Fruit fly (Drosophila melanogaster): Measurements from ENCODE around the gene sni.
A peak's percentile ranks its signal among the peaks of the same experiment; 100 is the strongest.

Gene sni

DNA sequence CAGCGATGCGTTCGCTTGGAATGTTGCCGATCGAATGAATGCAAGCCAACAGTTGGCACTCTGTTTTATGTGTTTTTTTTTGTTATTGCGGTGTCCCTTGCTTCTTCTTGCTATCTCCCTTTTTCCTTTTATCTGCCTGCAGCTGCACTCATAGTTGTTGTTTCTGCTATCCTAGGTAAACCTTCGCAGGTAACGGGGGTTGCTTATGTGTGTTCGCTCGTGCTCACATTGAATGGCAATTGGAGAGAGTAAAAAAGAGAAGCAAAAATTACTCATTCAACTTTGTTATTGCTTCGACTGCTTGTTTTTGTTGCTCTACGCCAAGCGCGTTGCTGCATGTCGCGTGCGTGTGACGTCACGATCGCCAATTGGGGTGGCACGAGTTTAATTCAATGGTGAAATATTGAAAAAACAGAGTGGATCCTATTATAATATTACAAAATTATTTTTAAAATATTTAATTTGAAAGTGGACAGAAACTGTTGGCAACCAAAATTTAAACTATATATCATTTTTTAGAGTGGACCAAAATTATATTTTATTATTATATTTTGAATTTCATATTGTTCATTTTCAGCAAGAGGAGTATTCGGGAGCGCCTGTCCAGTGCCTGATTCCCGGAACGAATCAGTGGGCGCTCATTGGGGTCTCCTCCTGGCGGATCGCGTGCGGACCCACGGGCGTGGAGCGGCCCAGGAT is 27.7 kb upstream of the sni start, which contains the start of gene Corp:
Gene Corp (minus strand): TSS at position 47 of the 699 bp plus-strand sequence.
- TF ChIP-seq CG9948 (tag; optimal IDR thresholded peaks at IDR 0.05) (peak; percentile 61), Pif1B (GFP tag; optimal IDR thresholded peaks at IDR 0.05) (peak; percentile 70), fd96Ca (GFP tag; IDR thresholded peaks at IDR 0.05) (peak; percentile 77), EcR (GFP tag; optimal IDR thresholded peaks at IDR 0.05) (peak; percentile 59), gl (tag; optimal IDR thresholded peaks at IDR 0.05) (peak; percentile 12), CG15710 (tag; optimal IDR thresholded peaks at IDR 0.05) (peak; percentile 58), CG34367 (tag; optimal IDR thresholded peaks at IDR 0.05) (peak; percentile 52), CG17806 (tag; optimal IDR thresholded peaks at IDR 0.05) (peak; percentile 61), Snoo (tag; optimal IDR thresholded peaks at IDR 0.05) (no peak), CG8301 (tag; optimal IDR thresholded peaks at IDR 0.05) (peak; percentile 50), CG8159 (tag; optimal IDR thresholded peaks at IDR 0.05) (peak; percentile 99), CG14655 (GFP tag; optimal IDR thresholded peaks at IDR 0.05) (peak; percentile 64), Pif1A (GFP tag; optimal IDR thresholded peaks at IDR 0.05) (peak; percentile 66), CG4496 (GFP tag; IDR thresholded peaks at IDR 0.05) (peak; percentile 79; the same call in 2 of the 3 replicates), CG13204 (GFP tag; optimal IDR thresholded peaks at IDR 0.05) (no peak), D1 (tag; optimal IDR thresholded peaks at IDR 0.05) (peak; percentile 42), CG32121 (GFP tag; IDR thresholded peaks at IDR 0.05) (peak; percentile 70), CG12605 (GFP tag; IDR thresholded peaks at IDR 0.05) (peak; percentile 39; the same call in 1 of the 2 replicates), rn (GFP tag; IDR thresholded peaks at IDR 0.05) (no peak), CG10348 (GFP tag; IDR thresholded peaks at IDR 0.05) (no peak), Ets98B (GFP tag; IDR thresholded peaks at IDR 0.05) (peak; percentile 71)

DNA sequence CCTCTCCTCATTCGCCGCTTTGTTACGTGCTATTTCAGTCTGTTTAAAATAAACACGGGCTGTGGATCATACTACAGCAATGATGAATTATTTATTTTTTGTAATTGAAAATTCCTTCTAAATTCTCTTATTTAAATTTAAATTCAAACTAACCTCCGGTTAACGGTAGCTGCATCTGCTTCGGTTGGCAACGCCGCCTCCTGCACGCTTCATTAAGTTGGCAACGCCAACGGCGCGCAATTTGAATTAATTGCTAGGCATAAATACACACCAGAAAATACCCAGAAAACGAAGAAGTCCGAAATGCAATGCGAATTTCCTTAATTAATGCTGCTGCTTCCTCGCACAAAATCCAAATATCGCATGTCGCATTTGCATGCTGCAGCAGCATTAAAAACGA is 21.4 kb upstream of the sni start:
- TF ChIP-seq Snoo (tag; optimal IDR thresholded peaks at IDR 0.05) (no peak), CG34367 (tag; optimal IDR thresholded peaks at IDR 0.05) (no peak)

DNA sequence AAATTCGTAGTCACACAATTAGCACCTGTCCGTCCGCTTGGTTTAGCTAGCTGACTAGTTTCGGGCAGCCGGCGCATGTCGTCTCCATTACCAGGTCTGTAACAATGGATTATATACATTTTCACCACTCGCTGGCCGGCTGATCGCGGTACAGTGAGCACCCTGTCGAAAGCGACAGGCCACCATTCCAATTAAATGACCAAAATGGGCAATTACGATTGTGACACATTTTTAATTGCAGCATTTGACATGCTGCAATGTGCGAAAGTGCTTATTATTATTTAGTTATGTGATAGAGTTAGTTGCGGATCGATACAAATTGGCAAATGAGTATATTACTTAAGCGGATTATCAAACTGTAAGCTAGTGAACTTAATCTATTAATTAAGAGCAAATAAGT is 19.4 kb upstream of the sni start:
- TF ChIP-seq CG17806 (tag; optimal IDR thresholded peaks at IDR 0.05), result no peak
- TF ChIP-seq CG4496 (GFP tag; IDR thresholded peaks at IDR 0.05), result no peak
- TF ChIP-seq CG12605 (GFP tag; IDR thresholded peaks at IDR 0.05), result no peak
- no peak for TF ChIP-seq CG34367 (tag; optimal IDR thresholded peaks at IDR 0.05)
- TF ChIP-seq CG32121 (GFP tag; IDR thresholded peaks at IDR 0.05), result no peak
- TF ChIP-seq CG10348 (GFP tag; IDR thresholded peaks at IDR 0.05), result no peak
- no peak for TF ChIP-seq CG8301 (tag; optimal IDR thresholded peaks at IDR 0.05)
- no peak for TF ChIP-seq CG13204 (GFP tag; optimal IDR thresholded peaks at IDR 0.05)
- no peak for TF ChIP-seq CG8159 (tag; optimal IDR thresholded peaks at IDR 0.05)
- TF ChIP-seq Ets98B (GFP tag; IDR thresholded peaks at IDR 0.05), result no peak

DNA sequence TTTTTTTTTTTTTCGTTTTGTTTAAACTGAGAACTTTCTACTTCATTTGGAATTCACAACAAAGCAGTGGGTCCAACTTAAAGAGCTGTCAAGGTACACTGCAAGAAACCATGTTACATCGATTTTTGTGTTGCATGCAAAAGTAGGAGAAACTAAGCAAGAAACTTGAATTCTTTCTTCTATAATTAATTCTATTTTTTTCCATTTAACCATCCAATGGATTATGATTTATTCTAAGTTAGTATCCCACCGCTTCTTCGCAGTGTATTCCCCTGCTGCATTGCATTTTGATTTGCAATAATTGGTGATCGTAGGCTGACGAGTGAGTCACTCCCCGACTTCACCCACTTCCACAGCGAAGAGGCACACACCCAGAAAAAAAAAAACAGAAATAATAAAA is 16.1 kb upstream of the sni start:
- TF ChIP-seq CG17806 (tag; optimal IDR thresholded peaks at IDR 0.05) (peak; percentile 40), CG32121 (GFP tag; IDR thresholded peaks at IDR 0.05) (peak; percentile 44; the same call in 1 of the 2 replicates), CG9948 (tag; optimal IDR thresholded peaks at IDR 0.05) (peak; percentile 39), CG4496 (GFP tag; IDR thresholded peaks at IDR 0.05) (peak; percentile 67; the same call in 2 of the 3 replicates), CG12605 (GFP tag; IDR thresholded peaks at IDR 0.05) (0 out of 2 replicates have a peak, but pooled peaks have one; percentile 23), CG15710 (tag; optimal IDR thresholded peaks at IDR 0.05) (peak; percentile 39), Pif1B (GFP tag; optimal IDR thresholded peaks at IDR 0.05) (no peak), rn (GFP tag; IDR thresholded peaks at IDR 0.05) (no peak), Pif1A (GFP tag; optimal IDR thresholded peaks at IDR 0.05) (peak; percentile 28), fd96Ca (GFP tag; IDR thresholded peaks at IDR 0.05) (peak; percentile 55; the same call in 1 of the 3 replicates), CG10348 (GFP tag; IDR thresholded peaks at IDR 0.05) (no peak), D1 (tag; optimal IDR thresholded peaks at IDR 0.05) (no peak), CG14655 (GFP tag; optimal IDR thresholded peaks at IDR 0.05) (peak; percentile 56), CG8159 (tag; optimal IDR thresholded peaks at IDR 0.05) (peak; percentile 38), CG34367 (tag; optimal IDR thresholded peaks at IDR 0.05) (peak; percentile 5), CG8301 (tag; optimal IDR thresholded peaks at IDR 0.05) (peak; percentile 46), Ets98B (GFP tag; IDR thresholded peaks at IDR 0.05) (peak; percentile 44)

DNA sequence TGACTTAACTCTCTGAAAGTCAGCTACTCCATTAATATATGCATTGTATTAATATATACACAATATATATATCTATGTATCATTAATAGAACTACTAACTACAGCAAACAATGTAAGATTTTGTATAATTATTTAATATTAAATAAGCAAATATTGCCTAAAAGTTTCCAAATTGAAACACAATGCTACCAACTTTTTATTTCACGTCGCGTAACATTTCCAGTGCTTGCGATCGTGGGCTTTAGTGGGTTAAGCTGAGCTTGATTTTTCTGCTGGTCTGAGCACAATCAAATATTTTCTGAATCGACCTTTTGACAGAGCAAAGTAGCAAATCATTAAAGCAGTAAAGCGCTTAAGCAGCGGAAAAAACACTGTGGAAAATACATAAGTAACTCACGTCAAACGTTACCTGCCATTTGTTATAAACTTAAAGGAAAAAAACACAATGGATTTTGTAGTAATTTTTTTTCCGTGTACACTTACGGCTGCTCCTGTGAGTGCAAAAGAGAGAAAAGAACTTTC is 14.5 kb upstream of the sni start:
- TF ChIP-seq CG14655 (GFP tag; optimal IDR thresholded peaks at IDR 0.05) (no peak), CG4496 (GFP tag; IDR thresholded peaks at IDR 0.05) (no peak), CG15710 (tag; optimal IDR thresholded peaks at IDR 0.05) (no peak), CG10348 (GFP tag; IDR thresholded peaks at IDR 0.05) (no peak), Snoo (tag; optimal IDR thresholded peaks at IDR 0.05) (no peak), fd96Ca (GFP tag; IDR thresholded peaks at IDR 0.05) (no peak), CG8301 (tag; optimal IDR thresholded peaks at IDR 0.05) (no peak), gl (tag; optimal IDR thresholded peaks at IDR 0.05) (no peak), CG34367 (tag; optimal IDR thresholded peaks at IDR 0.05) (no peak), CG17806 (tag; optimal IDR thresholded peaks at IDR 0.05) (no peak), CG32121 (GFP tag; IDR thresholded peaks at IDR 0.05) (no peak; the same call in 1 of the 2 replicates), EcR (GFP tag; optimal IDR thresholded peaks at IDR 0.05) (no peak), rn (GFP tag; IDR thresholded peaks at IDR 0.05) (no peak), CG9948 (tag; optimal IDR thresholded peaks at IDR 0.05) (no peak)
